Worm (Caenorhabditis elegans): ENCODE data around the gene bcl-7.

Gene bcl-7

ce11 chrIII:5975005-5975730 lies 49.3 kb downstream of the bcl-7 start, which contains the start of gene mlp-1:
Gene mlp-1 (minus strand): TSS chrIII:5975055.
- no peak for TF ChIP-seq ceh-100 (GFP tag; IDR thresholded peaks at IDR 0.05)
- no peak for TF ChIP-seq nhr-179 (tag; optimal IDR thresholded peaks at IDR 0.05)
- TF ChIP-seq akir-1 (GFP tag; optimal IDR thresholded peaks at IDR 0.05), result no peak
- TF ChIP-seq attf-3 (GFP tag; conservative IDR thresholded peaks at IDR 0.05), result no peak
- TF ChIP-seq nhr-27 (tag; optimal IDR thresholded peaks at IDR 0.05), result no peak
- no peak for TF ChIP-seq Y53F4B.3 (GFP tag; IDR thresholded peaks at IDR 0.05)
- no peak for TF ChIP-seq attf-5 (GFP tag; optimal IDR thresholded peaks at IDR 0.05)
- no peak for TF ChIP-seq rec-8 (tag; optimal IDR thresholded peaks at IDR 0.05)
- TF ChIP-seq repo-1 (tag; optimal IDR thresholded peaks at IDR 0.05), result no peak
- no peak for TF ChIP-seq bed-2 (GFP tag; IDR thresholded peaks at IDR 0.05)
- no peak for TF ChIP-seq mes-4 (tag; optimal IDR thresholded peaks at IDR 0.05)
- no peak for TF ChIP-seq bed-1 (GFP tag; IDR thresholded peaks at IDR 0.05)
- no peak for TF ChIP-seq hmg-1.2 (GFP tag; IDR thresholded peaks at IDR 0.05)
- TF ChIP-seq rcor-1 (GFP tag; IDR thresholded peaks at IDR 0.05), result no peak
- TF ChIP-seq ama-1 (optimal IDR thresholded peaks at IDR 0.05), result no peak
- TF ChIP-seq ama-1 (GFP tag; optimal IDR thresholded peaks at IDR 0.05), result no peak
- TF ChIP-seq nfya-2 (GFP tag; IDR thresholded peaks at IDR 0.05), result no peak
- no peak for TF ChIP-seq dpff-1 (tag; optimal IDR thresholded peaks at IDR 0.05)
- no peak for TF ChIP-seq unc-62 (GFP tag; optimal IDR thresholded peaks at IDR 0.05)
- TF ChIP-seq ekl-4 (GFP tag; IDR thresholded peaks at IDR 0.05), result no peak
- TF ChIP-seq egl-44 (GFP tag; IDR thresholded peaks at IDR 0.05), result no peak

- TF ChIP-seq madf-8 (GFP tag; conservative IDR thresholded peaks at IDR 0.05) (no peak), ccch-3 (GFP tag; optimal IDR thresholded peaks at IDR 0.05) (no peak), xnd-1 (tag; optimal IDR thresholded peaks at IDR 0.05) (no peak), pha-4 (tag; optimal IDR thresholded peaks at IDR 0.05) (no peak), hsf-1 (GFP tag; IDR thresholded peaks at IDR 0.05) (no peak), mel-28 (tag; optimal IDR thresholded peaks at IDR 0.05; ENCODE audit: borderline replicate concordance) (no peak)
These were observed 50.1 kb downstream of the bcl-7 start for ce11 chrIII:5976021-5976420.
